Fruit fly (Drosophila melanogaster) whole organism, pupa: Measurements from ENCODE around the gene mah.
A peak's percentile ranks its signal among the peaks of the same experiment; 100 is the strongest.

Experiments used
- CG13204 ChIP-seq: fragments of 200-800 bp; sonication (Bioruptor generic); optimal IDR thresholded peaks from 2 replicates; lab custom pipeline; 2018; ENCODE audit warnings: missing biosample characterization, mild to moderate bottlenecking, missing genetic modification characterization, moderate library complexity
- gl ChIP-seq: fragments of 200-800 bp; sonication (Bioruptor generic); optimal IDR thresholded peaks from 2 replicates; lab custom pipeline; 2018; ENCODE audit warnings: missing biosample characterization, mild to moderate bottlenecking, missing genetic modification characterization

- TF ChIP-seq CG13204 (GFP tag; lab: Kevin White, UChicago) (no peak), gl (peak; percentile 59)
Measured at dm6 chr3R:24947332-24947731, at the start of gene mah.
